Worm (Caenorhabditis elegans): Measurements from ENCODE around the gene F11G11.13.

DNA sequence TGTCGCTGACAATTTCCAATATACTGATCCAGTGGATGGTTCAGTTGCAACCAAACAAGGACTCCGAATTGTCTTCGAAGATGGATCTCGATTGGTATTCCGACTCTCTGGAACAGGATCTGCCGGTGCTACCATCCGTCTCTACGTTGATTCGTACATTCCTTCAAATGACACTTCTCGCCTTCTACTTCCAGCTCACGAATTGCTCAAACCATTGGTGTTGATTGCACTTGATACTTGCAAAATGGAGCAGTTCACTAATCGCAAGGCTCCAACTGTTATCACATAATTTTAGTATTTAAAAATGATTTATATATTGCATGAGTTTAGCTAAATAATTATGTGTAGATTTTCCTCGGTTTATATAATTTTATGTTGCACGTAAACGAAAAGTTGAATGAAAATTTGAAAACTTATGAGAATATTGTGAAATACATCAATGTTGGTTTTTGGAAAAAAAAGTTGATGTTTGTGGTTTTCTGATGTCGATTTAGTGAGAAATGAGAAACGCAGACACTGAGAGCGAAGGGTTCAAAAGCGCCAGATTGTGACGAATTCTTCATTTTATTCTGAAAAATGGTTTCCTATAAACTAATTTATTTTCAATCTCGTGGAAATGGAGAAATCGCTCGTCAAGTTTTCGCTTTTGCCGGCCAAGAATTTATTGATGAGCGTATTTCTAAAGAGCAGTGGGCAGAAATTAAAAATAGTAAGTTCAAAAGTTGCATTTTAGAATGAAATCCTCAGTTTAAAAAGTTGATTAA lies 15.2 kb upstream of the F11G11.13 start, which contains the start of gene gst-9:
- TF ChIP-seq pha-4 (tag; optimal IDR thresholded peaks at IDR 0.05) = peak; percentile 39
- peak; percentile 89 for TF ChIP-seq ama-1 (optimal IDR thresholded peaks at IDR 0.05)
- TF ChIP-seq fos-1 (tag; optimal IDR thresholded peaks at IDR 0.05) = no peak

All from whole organism, L3 larva.